Worm (Caenorhabditis elegans): Measurements from ENCODE around the gene C55C3.4.
A peak's percentile ranks its signal among the peaks of the same experiment; 100 is the strongest.

The C55C3.4 gene

DNA sequence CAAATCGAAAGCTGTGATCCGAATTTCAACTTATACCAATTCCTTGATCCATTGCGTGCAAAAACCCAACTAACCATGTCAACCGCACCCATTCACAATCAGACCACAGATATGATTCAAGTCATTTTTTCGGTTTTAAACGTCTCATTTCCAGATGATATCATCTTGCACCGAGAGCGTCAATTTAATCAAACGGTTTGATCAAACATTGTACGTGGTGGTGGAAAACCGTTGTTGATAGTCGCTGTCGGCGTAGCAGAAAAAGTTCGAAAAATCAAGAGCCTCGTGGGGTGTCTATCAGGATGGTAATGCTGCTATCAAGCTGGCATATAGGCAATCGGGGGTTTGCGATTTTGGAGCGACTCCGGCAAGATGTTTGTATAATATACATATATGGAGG is 19.0 kb downstream of the C55C3.4 start:
- no peak for TF ChIP-seq ama-1 (optimal IDR thresholded peaks at IDR 0.05)
- TF ChIP-seq unc-55 (GFP tag; optimal IDR thresholded peaks at IDR 0.05): no peak
- TF ChIP-seq nhr-6 (tag; optimal IDR thresholded peaks at IDR 0.05): no peak
- no peak for TF ChIP-seq mab-5 (tag; optimal IDR thresholded peaks at IDR 0.05)
- TF ChIP-seq mdl-1 (tag; optimal IDR thresholded peaks at IDR 0.05): no peak
- no peak for TF ChIP-seq R02D3.7 (tag; optimal IDR thresholded peaks at IDR 0.05)
- TF ChIP-seq aly-2 (tag; optimal IDR thresholded peaks at IDR 0.05): no peak
- no peak for TF ChIP-seq nhr-10 (tag; optimal IDR thresholded peaks at IDR 0.05)
- TF ChIP-seq zag-1 (tag; optimal IDR thresholded peaks at IDR 0.05): no peak
- TF ChIP-seq sma-9 (GFP tag; optimal IDR thresholded peaks at IDR 0.05): peak; percentile 78
- no peak for TF ChIP-seq sma-9 (tag; optimal IDR thresholded peaks at IDR 0.05)
- TF ChIP-seq ztf-11 (tag; optimal IDR thresholded peaks at IDR 0.05): no peak
- peak; percentile 28 for TF ChIP-seq fos-1 (tag; optimal IDR thresholded peaks at IDR 0.05)

DNA sequence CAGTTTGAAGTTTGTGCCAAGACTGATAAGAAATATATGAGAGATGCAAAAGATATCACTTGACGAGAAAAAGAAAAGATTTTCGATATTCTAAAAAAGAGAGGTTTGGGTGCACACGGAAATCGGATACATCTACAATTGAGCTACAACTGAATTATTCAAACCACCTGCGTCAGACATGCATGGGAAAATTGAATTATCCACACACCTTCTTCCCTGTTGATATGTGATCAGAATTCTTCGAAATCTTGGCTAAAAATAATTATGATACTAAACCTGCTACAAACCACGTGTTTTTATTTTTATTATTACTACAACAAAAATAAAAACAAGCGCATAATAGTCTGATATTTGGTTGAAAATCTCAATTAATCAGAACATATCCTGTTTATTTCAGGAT is 19.7 kb downstream of the C55C3.4 start:
- TF ChIP-seq elt-3 (tag; optimal IDR thresholded peaks at IDR 0.05) (no peak), zag-1 (tag; optimal IDR thresholded peaks at IDR 0.05) (no peak), lsy-2 (tag; optimal IDR thresholded peaks at IDR 0.05) (peak in 1 of 2 experiments; percentile 17), ama-1 (optimal IDR thresholded peaks at IDR 0.05) (no peak), nhr-77 (tag; optimal IDR thresholded peaks at IDR 0.05) (no peak), aly-2 (tag; optimal IDR thresholded peaks at IDR 0.05) (no peak), sma-9 (GFP tag; optimal IDR thresholded peaks at IDR 0.05) (peak; percentile 44), sma-9 (tag; optimal IDR thresholded peaks at IDR 0.05) (no peak), R02D3.7 (tag; optimal IDR thresholded peaks at IDR 0.05) (no peak), lin-11 (tag; optimal IDR thresholded peaks at IDR 0.05) (no peak), F13H6.1 (tag; optimal IDR thresholded peaks at IDR 0.05) (no peak), nhr-129 (tag; optimal IDR thresholded peaks at IDR 0.05) (no peak), nhr-12 (tag; optimal IDR thresholded peaks at IDR 0.05) (no peak), alr-1 (tag; optimal IDR thresholded peaks at IDR 0.05) (no peak), fos-1 (tag; optimal IDR thresholded peaks at IDR 0.05) (peak; percentile 13), mbf-1 (tag; optimal IDR thresholded peaks at IDR 0.05) (no peak), nhr-6 (tag; optimal IDR thresholded peaks at IDR 0.05) (no peak), egl-27 (tag; optimal IDR thresholded peaks at IDR 0.05) (no peak), peb-1 (tag; optimal IDR thresholded peaks at IDR 0.05) (no peak), unc-55 (GFP tag; optimal IDR thresholded peaks at IDR 0.05) (no peak), nhr-21 (tag; optimal IDR thresholded peaks at IDR 0.05) (no peak), nhr-10 (tag; optimal IDR thresholded peaks at IDR 0.05) (no peak)

ce11 chrIV:5657126-5657666 is 20.7 kb downstream of the C55C3.4 start:
- peak; percentile 20 for TF ChIP-seq ceh-82 (tag; optimal IDR thresholded peaks at IDR 0.05)
- no peak for TF ChIP-seq snpc-4 (tag; optimal IDR thresholded peaks at IDR 0.05)
- peak; percentile 89 for TF ChIP-seq nhr-25 (tag; optimal IDR thresholded peaks at IDR 0.05)
- TF ChIP-seq nhr-10 (tag; optimal IDR thresholded peaks at IDR 0.05): no peak
- TF ChIP-seq mbf-1 (tag; optimal IDR thresholded peaks at IDR 0.05): no peak
- TF ChIP-seq nhr-129 (tag; optimal IDR thresholded peaks at IDR 0.05): peak; percentile 90
- TF ChIP-seq ama-1 (optimal IDR thresholded peaks at IDR 0.05): no peak
- peak; percentile 93 for TF ChIP-seq F13H6.1 (tag; optimal IDR thresholded peaks at IDR 0.05)
- TF ChIP-seq nhr-6 (tag; optimal IDR thresholded peaks at IDR 0.05): peak; percentile 83
- TF ChIP-seq nhr-237 (tag; optimal IDR thresholded peaks at IDR 0.05): no peak
- peak; percentile 33 for TF ChIP-seq lin-11 (tag; optimal IDR thresholded peaks at IDR 0.05)
- TF ChIP-seq nhr-11 (tag; optimal IDR thresholded peaks at IDR 0.05): no peak
- peak; percentile 94 for TF ChIP-seq nhr-21 (tag; optimal IDR thresholded peaks at IDR 0.05)
- no peak for TF ChIP-seq ztf-1 (GFP tag; conservative IDR thresholded peaks at IDR 0.05)
- TF ChIP-seq skn-1 (tag; optimal IDR thresholded peaks at IDR 0.05): peak; percentile 100
- no peak for TF ChIP-seq peb-1 (tag; optimal IDR thresholded peaks at IDR 0.05)
- TF ChIP-seq aly-2 (tag; optimal IDR thresholded peaks at IDR 0.05): no peak
- TF ChIP-seq ztf-11 (tag; optimal IDR thresholded peaks at IDR 0.05): no peak
- TF ChIP-seq fos-1 (tag; optimal IDR thresholded peaks at IDR 0.05): peak; percentile 56
- TF ChIP-seq ceh-16 (tag; optimal IDR thresholded peaks at IDR 0.05): no peak
- TF ChIP-seq C34F6.9 (tag; optimal IDR thresholded peaks at IDR 0.05): peak; percentile 76
- no peak for TF ChIP-seq nhr-12 (tag; optimal IDR thresholded peaks at IDR 0.05)
- TF ChIP-seq crh-2 (tag; optimal IDR thresholded peaks at IDR 0.05): peak; percentile 54
- peak; percentile 60 for TF ChIP-seq gmeb-1 (tag; optimal IDR thresholded peaks at IDR 0.05)
- peak; percentile 59 for TF ChIP-seq blmp-1 (tag; optimal IDR thresholded peaks at IDR 0.05; ENCODE audit: insufficient read depth)
- TF ChIP-seq sma-9 (GFP tag; optimal IDR thresholded peaks at IDR 0.05): peak; percentile 92
- TF ChIP-seq sma-9 (tag; optimal IDR thresholded peaks at IDR 0.05): peak; percentile 70
- no peak for TF ChIP-seq nhr-23 (tag; optimal IDR thresholded peaks at IDR 0.05)
- TF ChIP-seq sma-3 (GFP tag; optimal IDR thresholded peaks at IDR 0.05): peak; percentile 90
- TF ChIP-seq unc-55 (GFP tag; optimal IDR thresholded peaks at IDR 0.05): peak; percentile 46
- TF ChIP-seq dmd-4 (tag; optimal IDR thresholded peaks at IDR 0.05): no peak
- TF ChIP-seq lsy-2 (tag; optimal IDR thresholded peaks at IDR 0.05): peak; percentile 30 to 74
- peak; percentile 58 to 71 for TF ChIP-seq mdl-1 (tag; optimal IDR thresholded peaks at IDR 0.05)
- TF ChIP-seq egl-27 (tag; optimal IDR thresholded peaks at IDR 0.05): peak; percentile 84
- peak; percentile 78 for TF ChIP-seq sem-4 (tag; optimal IDR thresholded peaks at IDR 0.05)
- peak; percentile 66 for TF ChIP-seq lin-13 (GFP tag; optimal IDR thresholded peaks at IDR 0.05)
- no peak for TF ChIP-seq lin-39 (tag; optimal IDR thresholded peaks at IDR 0.05)
- no peak for TF ChIP-seq R02D3.7 (tag; optimal IDR thresholded peaks at IDR 0.05)
- TF ChIP-seq nhr-77 (tag; optimal IDR thresholded peaks at IDR 0.05): no peak
- TF ChIP-seq Y55F3AM.14 (GFP tag; optimal IDR thresholded peaks at IDR 0.05): peak; percentile 35
- TF ChIP-seq unc-62 (GFP tag; optimal IDR thresholded peaks at IDR 0.05): no peak
- TF ChIP-seq unc-39 (tag; optimal IDR thresholded peaks at IDR 0.05): no peak
- TF ChIP-seq mab-5 (tag; optimal IDR thresholded peaks at IDR 0.05): no peak
